Worm (Caenorhabditis elegans): Measurements from ENCODE around the gene Y75B12B.11.

ce11 chrV:15223668-15224067 is 32.6 kb downstream of the Y75B12B.11 start, which contains the start of gene srw-24:
- TF ChIP-seq med-1 (GFP tag; optimal IDR thresholded peaks at IDR 0.05; ENCODE audit: insufficient read depth) (no peak), cog-1 (tag; optimal IDR thresholded peaks at IDR 0.05) (no peak), flt-1 (GFP tag; IDR thresholded peaks at IDR 0.05) (no peak), T22C8.4 (GFP tag; IDR thresholded peaks at IDR 0.05) (no peak), ref-1 (GFP tag; conservative IDR thresholded peaks at IDR 0.05) (no peak)

Measured in whole organism, midembryonic.